Worm (Caenorhabditis elegans) whole organism, L4 larva: ENCODE data around the gene fbxa-218.
A peak's percentile ranks its signal among the peaks of the same experiment; 100 is the strongest.

Experiments used
- D1046.2 ChIP-seq: fragments of 200-800 bp; sonication (Bioruptor generic); IDR thresholded peaks from 2 replicates; pipeline ENCODE4 v1.3.6; 2022; ENCODE audit warnings: missing genetic modification characterization, missing compliant biosample characterization
- F10B5.3 ChIP-seq: sonication (generic microtip); optimal IDR thresholded peaks from 2 replicates; lab custom pipeline; 2016; ENCODE audit warnings: mild to moderate bottlenecking, missing genetic modification characterization, missing compliant biosample characterization
- F26F4.8 ChIP-seq: fragments of 200-800 bp; sonication (Bioruptor generic); conservative IDR thresholded peaks from 2 replicates; pipeline ENCODE4 v1.3.6; 2022; ENCODE audit warnings: missing genetic modification characterization, missing compliant biosample characterization
- F37D6.2 ChIP-seq: sonication (generic microtip); optimal IDR thresholded peaks from 2 replicates; lab custom pipeline; 2016; ENCODE audit warnings: mild to moderate bottlenecking, missing genetic modification characterization, missing compliant biosample characterization
- Y75B8A.6 ChIP-seq: fragments of 200-800 bp; sonication (Bioruptor generic); IDR thresholded peaks from 2 replicates; pipeline ENCODE4 v1.3.6; 2022; ENCODE audit warnings: missing genetic modification reagents, missing genetic modification characterization, missing compliant biosample characterization
- aha-1 ChIP-seq: fragments of 150-350 bp; peaks from one replicate; lab custom pipeline; 2014; ENCODE audit warnings: missing biosample characterization, missing genetic modification characterization
- aly-2 ChIP-seq: sonication (generic microtip); optimal IDR thresholded peaks from 2 replicates; lab custom pipeline; 2018; ENCODE audit warnings: missing biosample characterization, missing genetic modification characterization
- attf-4 ChIP-seq: sonication (generic microtip); optimal IDR thresholded peaks from 3 replicates; lab custom pipeline; 2017; ENCODE audit warnings: missing biosample characterization, missing genetic modification characterization
- ceh-20 ChIP-seq: fragments of 200-800 bp; sonication (Bioruptor generic); IDR thresholded peaks from 2 replicates; pipeline ENCODE4 v1.3.6; 2022; ENCODE audit warnings: missing genetic modification reagents, missing genetic modification characterization, missing compliant biosample characterization
- ceh-28 ChIP-seq: fragments of 150-350 bp; optimal IDR thresholded peaks from 2 replicates; lab custom pipeline; 2014; ENCODE audit warnings: missing biosample characterization, missing genetic modification reagents, missing genetic modification characterization
- ceh-62 ChIP-seq: sonication (generic microtip); optimal IDR thresholded peaks from 2 replicates; lab custom pipeline; 2017; ENCODE audit warnings: missing biosample characterization, missing genetic modification characterization
- ctbp-1 ChIP-seq: fragments of 200-800 bp; sonication (Bioruptor generic); IDR thresholded peaks from 2 replicates; pipeline ENCODE4 v1.3.6; 2022; ENCODE audit warnings: missing genetic modification reagents, missing genetic modification characterization, missing compliant biosample characterization
- daf-16 ChIP-seq, 3 experiments: sonication (generic microtip); optimal IDR thresholded peaks; 2 replicates each; lab custom pipeline; 2016 to 2017; ENCODE audit warnings: missing genetic modification characterization in 3 of 3, missing genetic modification reagents in 3 of 3, mild to moderate bottlenecking in 2 of 3, missing compliant biosample characterization in 2 of 3, missing biosample characterization in 1 of 3, moderate library complexity in 1 of 3
- daf-8 ChIP-seq: fragments of 200-800 bp; sonication (Bioruptor generic); IDR thresholded peaks from 2 replicates; pipeline ENCODE4 v1.3.6; 2022; ENCODE audit warnings: missing genetic modification characterization, missing compliant biosample characterization
- dmd-6 ChIP-seq: fragments of 200-800 bp; sonication (Bioruptor generic); IDR thresholded peaks from 2 replicates; pipeline ENCODE4 v1.3.6; 2022; ENCODE audit warnings: missing genetic modification reagents, missing genetic modification characterization, missing compliant biosample characterization
- dmd-8 ChIP-seq: fragments of 200-800 bp; sonication (Bioruptor generic); IDR thresholded peaks from 2 replicates; pipeline ENCODE4 v1.3.6; 2022; ENCODE audit warnings: missing genetic modification characterization, missing compliant biosample characterization
- dpl-1 ChIP-seq: fragments of 150-350 bp; optimal IDR thresholded peaks from 2 replicates; lab custom pipeline; 2014; ENCODE audit warnings: missing biosample characterization, missing genetic modification reagents, missing genetic modification characterization
- duxl-1 ChIP-seq: sonication (generic microtip); optimal IDR thresholded peaks from 2 replicates; lab custom pipeline; 2016; ENCODE audit warnings: mild to moderate bottlenecking, missing genetic modification characterization, moderate library complexity, missing compliant biosample characterization; ENCODE audit not compliant: poor library complexity
- dve-1 ChIP-seq: sonication (generic microtip); optimal IDR thresholded peaks from 2 replicates; lab custom pipeline; 2017; ENCODE audit warnings: antibody characterized with exemption, mild to moderate bottlenecking, missing genetic modification characterization, missing compliant biosample characterization; ENCODE audit not compliant: insufficient read depth
- egl-43 ChIP-seq: fragments of 200-800 bp; sonication (Bioruptor generic); IDR thresholded peaks from 2 replicates; pipeline ENCODE4 v1.3.6; 2022; ENCODE audit warnings: missing genetic modification reagents, missing genetic modification characterization, missing compliant biosample characterization
- fkh-10 ChIP-seq: fragments of 150-350 bp; optimal IDR thresholded peaks from 2 replicates; lab custom pipeline; 2014; ENCODE audit warnings: missing biosample characterization, missing genetic modification reagents, missing genetic modification characterization
- fos-1 ChIP-seq: fragments of 150-350 bp; optimal IDR thresholded peaks from 2 replicates; lab custom pipeline; 2014; ENCODE audit warnings: missing biosample characterization, missing genetic modification characterization
- hlh-30 ChIP-seq: sonication (generic microtip); optimal IDR thresholded peaks from 2 replicates; lab custom pipeline; 2017; ENCODE audit warnings: antibody characterized with exemption, mild to moderate bottlenecking, missing genetic modification characterization, missing compliant biosample characterization; ENCODE audit not compliant: insufficient read depth
- hmg-1.1 ChIP-seq: fragments of 200-800 bp; sonication (Bioruptor generic); IDR thresholded peaks from 2 replicates; pipeline ENCODE4 v1.3.6; 2022; ENCODE audit warnings: missing genetic modification reagents, missing genetic modification characterization, missing compliant biosample characterization
- lim-7 ChIP-seq: fragments of 200-800 bp; sonication (Bioruptor generic); IDR thresholded peaks from 2 replicates; pipeline ENCODE4 v1.3.6; 2022; ENCODE audit warnings: missing genetic modification characterization, missing compliant biosample characterization
- lin-1 ChIP-seq: fragments of 200-800 bp; sonication (Bioruptor generic); IDR thresholded peaks from 2 replicates; pipeline ENCODE4 v1.3.6; 2022; ENCODE audit warnings: missing genetic modification reagents, missing genetic modification characterization, missing compliant biosample characterization
- lin-13 ChIP-seq: fragments of 150-350 bp; optimal IDR thresholded peaks from 2 replicates; lab custom pipeline; 2014; ENCODE audit warnings: missing biosample characterization, missing genetic modification reagents, missing genetic modification characterization
- lin-15B ChIP-seq: fragments of 150-350 bp; sonication (generic microtip); optimal IDR thresholded peaks from 3 replicates; lab custom pipeline; 2014; ENCODE audit warnings: missing biosample characterization, missing genetic modification characterization
- lin-29 ChIP-seq: fragments of 200-800 bp; sonication (Bioruptor generic); IDR thresholded peaks from 2 replicates; pipeline ENCODE4 v1.3.6; 2022; ENCODE audit warnings: missing genetic modification reagents, missing genetic modification characterization, missing compliant biosample characterization
- lin-38 ChIP-seq: fragments of 200-800 bp; sonication (Bioruptor generic); IDR thresholded peaks from 2 replicates; pipeline ENCODE4 v1.3.6; 2022; ENCODE audit warnings: missing genetic modification reagents, missing genetic modification characterization, missing compliant biosample characterization
- lir-3 ChIP-seq: sonication (generic microtip); optimal IDR thresholded peaks from 2 replicates; lab custom pipeline; 2016; ENCODE audit warnings: mild to moderate bottlenecking, missing genetic modification characterization, missing compliant biosample characterization
- mdl-1 ChIP-seq, 2 experiments: fragments of 150-350 bp in 1 of 2; sonication (generic microtip) in 1 of 2; optimal IDR thresholded peaks; 2 replicates each; lab custom pipeline; 2014 to 2017; ENCODE audit warnings: missing biosample characterization in 2 of 2, missing genetic modification characterization in 2 of 2
- mdt-29 ChIP-seq: fragments of 200-800 bp; sonication (Bioruptor generic); IDR thresholded peaks from 2 replicates; pipeline ENCODE4 v1.3.6; 2022; ENCODE audit warnings: missing genetic modification reagents, missing genetic modification characterization, missing compliant biosample characterization
- mep-1 ChIP-seq: fragments of 150-350 bp; sonication (generic microtip); optimal IDR thresholded peaks from 3 replicates; lab custom pipeline; 2014; ENCODE audit warnings: missing biosample characterization, missing genetic modification characterization
- mes-2 ChIP-seq: sonication (generic microtip); optimal IDR thresholded peaks from 2 replicates; lab custom pipeline; 2016; ENCODE audit warnings: missing genotype, mild to moderate bottlenecking, missing genetic modification characterization, missing compliant biosample characterization; ENCODE audit not compliant: poor library complexity, severe bottlenecking
- mxl-3 ChIP-seq: fragments of 200-800 bp; sonication (Bioruptor generic); optimal IDR thresholded peaks from 2 replicates; lab custom pipeline; 2018; ENCODE audit warnings: mild to moderate bottlenecking, missing genetic modification characterization, missing compliant biosample characterization
- nhr-102 ChIP-seq: sonication (generic microtip); optimal IDR thresholded peaks from 2 replicates; lab custom pipeline; 2016; ENCODE audit warnings: mild to moderate bottlenecking, missing genetic modification characterization, moderate library complexity, missing compliant biosample characterization
- nhr-11 ChIP-seq: fragments of 150-350 bp; optimal IDR thresholded peaks from 2 replicates; lab custom pipeline; 2014; ENCODE audit warnings: missing biosample characterization, missing genetic modification characterization
- nhr-111 ChIP-seq: fragments of 200-800 bp; sonication (Bioruptor generic); optimal IDR thresholded peaks from 2 replicates; lab custom pipeline; 2018; ENCODE audit warnings: mild to moderate bottlenecking, missing genetic modification characterization, missing compliant biosample characterization
- nhr-42 ChIP-seq: fragments of 200-800 bp; sonication (Bioruptor generic); IDR thresholded peaks from 2 replicates; pipeline ENCODE4 v1.3.6; 2022; ENCODE audit warnings: missing genetic modification characterization, missing compliant biosample characterization
- nhr-76 ChIP-seq: fragments of 150-350 bp; optimal IDR thresholded peaks from 2 replicates; lab custom pipeline; 2014; ENCODE audit warnings: missing biosample characterization, missing genetic modification characterization
- pha-4 ChIP-seq, 2 experiments: fragments of 150-350 bp in 1 of 2; fragments of 200-800 bp in 1 of 2; sonication (Bioruptor generic) in 1 of 2; IDR thresholded peaks in 1 of 2; optimal IDR thresholded peaks in 1 of 2; 2 replicates each; pipeline versions ENCODE4 v1.3.6 to Lab custom; 2014 to 2022; ENCODE audit warnings: missing genetic modification characterization in 2 of 2, missing genetic modification reagents in 2 of 2, missing biosample characterization in 1 of 2, missing compliant biosample characterization in 1 of 2
- php-3 ChIP-seq: fragments of 200-800 bp; sonication (Bioruptor generic); IDR thresholded peaks from 2 replicates; pipeline ENCODE4 v1.3.6; 2022; ENCODE audit warnings: missing genetic modification reagents, missing genetic modification characterization, missing compliant biosample characterization
- saeg-2 ChIP-seq: fragments of 200-800 bp; sonication (Bioruptor generic); IDR thresholded peaks from 2 replicates; pipeline ENCODE4 v1.3.6; 2022; ENCODE audit warnings: missing genetic modification reagents, missing genetic modification characterization, missing compliant biosample characterization
- snpc-4 ChIP-seq: fragments of 150-350 bp; optimal IDR thresholded peaks from 2 replicates; lab custom pipeline; 2014; ENCODE audit warnings: missing biosample characterization, missing genetic modification characterization
- spr-1 ChIP-seq: sonication (generic microtip); optimal IDR thresholded peaks from 2 replicates; lab custom pipeline; 2016; ENCODE audit warnings: mild to moderate bottlenecking, missing genetic modification characterization, missing compliant biosample characterization
- spr-3 ChIP-seq: fragments of 200-800 bp; sonication (Bioruptor generic); optimal IDR thresholded peaks from 2 replicates; lab custom pipeline; 2018; ENCODE audit warnings: mild to moderate bottlenecking, missing genetic modification characterization, missing compliant biosample characterization
- unc-39 ChIP-seq: sonication (generic microtip); optimal IDR thresholded peaks from 2 replicates; lab custom pipeline; 2017; ENCODE audit warnings: missing biosample characterization, missing genetic modification characterization
- zfp-2 ChIP-seq: sonication (generic microtip); optimal IDR thresholded peaks from 2 replicates; lab custom pipeline; 2016; ENCODE audit warnings: mild to moderate bottlenecking, missing genetic modification characterization, missing compliant biosample characterization
- ztf-11 ChIP-seq: fragments of 150-350 bp; optimal IDR thresholded peaks from 2 replicates; lab custom pipeline; 2014; ENCODE audit warnings: missing biosample characterization, missing genetic modification characterization
- ztf-7 ChIP-seq: fragments of 150-350 bp; optimal IDR thresholded peaks from 2 replicates; lab custom pipeline; 2014; ENCODE audit warnings: missing biosample characterization, missing genetic modification characterization

fbxa-218 gene

ce11 chrIII:12445991-12446502 lies 9.7 kb downstream of the fbxa-218 start, which contains the start of gene Y49E10.18 (continued):
- TF ChIP-seq mdt-29 (GFP tag; lab: Robert Waterston, UW) = no peak
- no peak for TF ChIP-seq aha-1
- TF ChIP-seq ztf-11 (tag; lab: Kevin White, UChicago) = no peak
- TF ChIP-seq lin-29 (GFP tag; lab: Robert Waterston, UW) = no peak
- no peak for TF ChIP-seq F37D6.2 (tag; lab: Kevin White, UChicago)
- TF ChIP-seq unc-39 (tag; lab: Kevin White, UChicago) = no peak
- TF ChIP-seq dpl-1 (GFP tag; lab: Kevin White, UChicago) = no peak
- no peak for TF ChIP-seq fos-1 (tag; lab: Kevin White, UChicago)
- TF ChIP-seq mxl-3 (GFP tag; lab: Kevin White, UChicago) = peak; percentile 1
- no peak for TF ChIP-seq nhr-102 (tag; lab: Kevin White, UChicago)
- TF ChIP-seq nhr-111 (GFP tag; lab: Kevin White, UChicago) = no peak
- TF ChIP-seq lin-38 (GFP tag; lab: Robert Waterston, UW) = peak; percentile 20; the same call in 1 of the 2 replicates
- peak in 1 of 2 experiments; percentile 49 for TF ChIP-seq mdl-1 (tag; optimal IDR thresholded peaks at IDR 0.05; lab: Kevin White, UChicago)
- TF ChIP-seq dmd-8 (GFP tag; lab: Robert Waterston, UW) = no peak
- no peak for TF ChIP-seq ctbp-1 (GFP tag; lab: Robert Waterston, UW)
- peak; percentile 78 for TF ChIP-seq dmd-6 (GFP tag; lab: Robert Waterston, UW)
- TF ChIP-seq F10B5.3 = no peak
- no peak for TF ChIP-seq nhr-76 (tag; lab: Kevin White, UChicago)
- TF ChIP-seq lim-7 = no peak
- no peak for TF ChIP-seq ztf-7 (tag; lab: Kevin White, UChicago)
- TF ChIP-seq php-3 (GFP tag; lab: Robert Waterston, UW) = no peak
- TF ChIP-seq daf-8 (GFP tag; lab: Robert Waterston, UW) = no peak
- TF ChIP-seq mep-1 (tag; lab: Kevin White, UChicago) = peak; percentile 13
- no peak for TF ChIP-seq F26F4.8
- TF ChIP-seq pha-4 (GFP tag; IDR thresholded peaks at IDR 0.05; lab: Robert Waterston, UW) = no peak
- TF ChIP-seq pha-4 (tag; optimal IDR thresholded peaks at IDR 0.05; lab: Kevin White, UChicago) = no peak
- no peak for TF ChIP-seq duxl-1
- no peak for TF ChIP-seq lir-3 (tag; lab: Kevin White, UChicago)
- TF ChIP-seq aly-2 (tag; lab: Kevin White, UChicago) = no peak
- no peak for TF ChIP-seq egl-43 (GFP tag; lab: Robert Waterston, UW)
- TF ChIP-seq saeg-2 (GFP tag; lab: Robert Waterston, UW) = no peak
- TF ChIP-seq nhr-11 (tag; lab: Kevin White, UChicago) = no peak
- peak; percentile 53 for TF ChIP-seq dve-1 (tag; lab: Kevin White, UChicago)
- TF ChIP-seq zfp-2 = no peak
- TF ChIP-seq lin-13 (GFP tag; lab: Kevin White, UChicago) = no peak
- TF ChIP-seq spr-1 (tag; lab: Kevin White, UChicago) = no peak
- TF ChIP-seq hmg-1.1 (GFP tag; lab: Robert Waterston, UW) = no peak
- no peak for TF ChIP-seq daf-16 (GFP tag; optimal IDR thresholded peaks at IDR 0.05; lab: Kevin White, UChicago)
- TF ChIP-seq daf-16 (tag; optimal IDR thresholded peaks at IDR 0.05; lab: Kevin White, UChicago) = peak; percentile 43
- TF ChIP-seq attf-4 (tag; lab: Kevin White, UChicago) = no peak
- no peak for TF ChIP-seq D1046.2
- no peak for TF ChIP-seq ceh-20 (GFP tag; lab: Robert Waterston, UW)
- no peak for TF ChIP-seq lin-1 (GFP tag; lab: Robert Waterston, UW)
- no peak for TF ChIP-seq fkh-10 (GFP tag; lab: Kevin White, UChicago)
- TF ChIP-seq Y75B8A.6 = no peak
- no peak for TF ChIP-seq hlh-30 (tag; lab: Kevin White, UChicago)
- no peak for TF ChIP-seq spr-3 (GFP tag; lab: Kevin White, UChicago)
- TF ChIP-seq ceh-28 = no peak
- no peak for TF ChIP-seq ceh-62 (tag; lab: Kevin White, UChicago)
- no peak for TF ChIP-seq nhr-42 (GFP tag; lab: Robert Waterston, UW)
- TF ChIP-seq mes-2 = no peak
- no peak for TF ChIP-seq snpc-4 (tag; lab: Kevin White, UChicago)
- no peak for TF ChIP-seq lin-15B (tag; lab: Kevin White, UChicago)
